Fruit fly (Drosophila melanogaster) whole organism, prepupa: Measurements from ENCODE around the gene bur.
A peak's percentile ranks its signal among the peaks of the same experiment; 100 is the strongest.

Experiments used
- CG11762 ChIP-seq: fragments of 200-800 bp; sonication (Bioruptor generic); optimal IDR thresholded peaks from 3 replicates; lab custom pipeline; 2016; ENCODE audit warnings: missing biosample characterization, missing genetic modification characterization; ENCODE audit not compliant: insufficient read depth
- CG32006 ChIP-seq: fragments of 200-800 bp; sonication (Bioruptor generic); optimal IDR thresholded peaks from 3 replicates; lab custom pipeline; 2017; ENCODE audit warnings: missing biosample characterization, mild to moderate bottlenecking, missing genetic modification characterization
- CG34406 ChIP-seq: fragments of 200-800 bp; sonication (Bioruptor generic); optimal IDR thresholded peaks from 3 replicates; lab custom pipeline; 2016; ENCODE audit warnings: missing biosample characterization, missing genetic modification characterization
- CG6276 ChIP-seq: fragments of 200-800 bp; sonication (Bioruptor generic); optimal IDR thresholded peaks from 2 replicates; lab custom pipeline; 2017; ENCODE audit warnings: missing biosample characterization, mild to moderate bottlenecking, missing genetic modification characterization
- CG6792 ChIP-seq: fragments of 200-800 bp; sonication (Bioruptor generic); optimal IDR thresholded peaks from 3 replicates; lab custom pipeline; 2016; ENCODE audit warnings: missing biosample characterization, missing genetic modification characterization
- CG6808 ChIP-seq: fragments of 200-800 bp; sonication (Bioruptor generic); optimal IDR thresholded peaks from 3 replicates; lab custom pipeline; 2017; ENCODE audit warnings: missing biosample characterization, missing genetic modification characterization, mild to moderate bottlenecking, moderate library complexity, missing genetic modification reagents
- CG6854 ChIP-seq: fragments of 200-800 bp; sonication (Bioruptor generic); optimal IDR thresholded peaks from 2 replicates; lab custom pipeline; 2017; ENCODE audit warnings: missing biosample characterization, mild to moderate bottlenecking, missing genetic modification characterization
- Gug ChIP-seq: fragments of 200-800 bp; sonication (Bioruptor generic); IDR thresholded peaks from 2 replicates; pipeline ENCODE4 v1.3.6; 2022; ENCODE audit warnings: missing biosample characterization, missing genetic modification characterization
- OdsH ChIP-seq: fragments of 200-800 bp; sonication (Bioruptor generic); optimal IDR thresholded peaks from 3 replicates; lab custom pipeline; 2016; ENCODE audit warnings: missing biosample characterization, missing genetic modification characterization
- net ChIP-seq: fragments of 200-800 bp; sonication (Bioruptor generic); optimal IDR thresholded peaks from 3 replicates; lab custom pipeline; 2016; ENCODE audit warnings: missing biosample characterization, missing genetic modification characterization
- ss ChIP-seq, 2 experiments: fragments of 200-800 bp; sonication (Bioruptor generic); optimal IDR thresholded peaks; 2 replicates in 1 of 2; 3 replicates in 1 of 2; lab custom pipeline; 2017 to 2018; ENCODE audit warnings: mild to moderate bottlenecking in 2 of 2, missing biosample characterization in 2 of 2, missing genetic modification characterization in 2 of 2, moderate library complexity in 1 of 2

dm6 chr2L:21219640-21220085, 40.2 kb upstream of the bur start:
- TF ChIP-seq CG6854 (GFP tag; lab: Kevin White, UChicago) = no peak
- TF ChIP-seq CG6792 (GFP tag; lab: Kevin White, UChicago) = no peak
- TF ChIP-seq OdsH (GFP tag; lab: Kevin White, UChicago) = no peak
- TF ChIP-seq CG11762 (GFP tag; lab: Kevin White, UChicago) = no peak
- no peak for TF ChIP-seq CG6276 (GFP tag; lab: Kevin White, UChicago)
- no peak for TF ChIP-seq Gug (GFP tag; lab: Robert Waterston, UW)
- peak; percentile 19 to 26 for TF ChIP-seq ss (GFP tag; optimal IDR thresholded peaks at IDR 0.05; lab: Kevin White, UChicago)
- peak; percentile 16 for TF ChIP-seq CG6808 (GFP tag; lab: Kevin White, UChicago)
- no peak for TF ChIP-seq CG34406
- TF ChIP-seq CG32006 (GFP tag; lab: Kevin White, UChicago) = no peak
- peak; percentile 20 for TF ChIP-seq net (GFP tag; lab: Kevin White, UChicago)
